Worm (Caenorhabditis elegans) whole organism, mixed stage, embryonic: ENCODE data around the gene F58E6.6.

ENCODE experiments used
- ces-1 ChIP-seq: fragments of 150-350 bp; optimal IDR thresholded peaks from 2 replicates; lab custom pipeline; 2014; ENCODE audit warnings: missing biosample characterization, missing genetic modification reagents, missing genetic modification characterization
- mab-5 ChIP-seq: fragments of 150-350 bp; optimal IDR thresholded peaks from 2 replicates; lab custom pipeline; 2014; ENCODE audit warnings: missing biosample characterization, missing genetic modification characterization
- pha-4 ChIP-seq: fragments of 150-350 bp; optimal IDR thresholded peaks from 2 replicates; lab custom pipeline; 2018; ENCODE audit warnings: missing biosample characterization, missing genetic modification reagents, missing genetic modification characterization
- sem-2 ChIP-seq: fragments of 200-800 bp; sonication (Bioruptor generic); optimal IDR thresholded peaks from 2 replicates; lab custom pipeline; 2018; ENCODE audit warnings: mild to moderate bottlenecking, missing genetic modification characterization, missing compliant biosample characterization
- unc-120 ChIP-seq: sonication (generic microtip); optimal IDR thresholded peaks from 2 replicates; lab custom pipeline; 2017; ENCODE audit warnings: missing genetic modification characterization, missing compliant biosample characterization; ENCODE audit not compliant: poor library complexity, severe bottlenecking
- unc-39 ChIP-seq: fragments of 150-350 bp; optimal IDR thresholded peaks from 2 replicates; lab custom pipeline; 2014; ENCODE audit warnings: missing biosample characterization, missing genetic modification characterization
- unc-62 ChIP-seq: fragments of 150-350 bp; optimal IDR thresholded peaks from 2 replicates; lab custom pipeline; 2014; ENCODE audit warnings: missing biosample characterization, missing genetic modification reagents, missing genetic modification characterization
- zip-8 ChIP-seq: fragments of 150-350 bp; optimal IDR thresholded peaks from 2 replicates; lab custom pipeline; 2014; ENCODE audit warnings: missing biosample characterization, missing genetic modification characterization

- TF ChIP-seq unc-39 (tag; lab: Kevin White, UChicago) (no peak), unc-62 (GFP tag; lab: Kevin White, UChicago) (no peak), zip-8 (tag; lab: Kevin White, UChicago) (no peak), pha-4 (tag; lab: Kevin White, UChicago) (no peak), mab-5 (no peak), ces-1 (no peak), sem-2 (GFP tag; lab: Kevin White, UChicago) (no peak), unc-120 (tag; lab: Kevin White, UChicago) (no peak)
These were observed 31.4 kb upstream of the F58E6.6 start for ce11 chrV:9784215-9784614.
